Fruit fly (Drosophila melanogaster) whole organism, embryonic: Measurements from ENCODE around the gene CG45100.

Source experiments
- Awh ChIP-seq: fragments of 200-800 bp; sonication (Bioruptor generic); IDR thresholded peaks from 2 replicates; pipeline ENCODE4, ENCODE4 v1.3.6; 2022; ENCODE audit warnings: missing biosample characterization, missing genetic modification characterization
- Blimp-1 ChIP-seq: fragments of 200-800 bp; sonication (Bioruptor generic); optimal IDR thresholded peaks from 3 replicates; lab custom pipeline; 2018; ENCODE audit warnings: missing biosample characterization, missing genetic modification characterization, mild to moderate bottlenecking, moderate library complexity, missing genetic modification reagents
- CG10267 ChIP-seq: fragments of 200-800 bp; sonication (Bioruptor generic); optimal IDR thresholded peaks from 2 replicates; lab custom pipeline; 2018; ENCODE audit warnings: missing biosample characterization, mild to moderate bottlenecking, missing genetic modification characterization, moderate library complexity
- CG10431 ChIP-seq: fragments of 200-800 bp; sonication (Bioruptor generic); optimal IDR thresholded peaks from 3 replicates; lab custom pipeline; 2018; ENCODE audit warnings: missing biosample characterization, mild to moderate bottlenecking, missing genetic modification characterization
- CG10979 ChIP-seq: fragments of 200-800 bp; sonication (Bioruptor generic); optimal IDR thresholded peaks from 2 replicates; lab custom pipeline; 2018; ENCODE audit warnings: missing biosample characterization, mild to moderate bottlenecking, missing genetic modification characterization, moderate library complexity
- CG11247 ChIP-seq: fragments of 200-800 bp; sonication (Bioruptor generic); IDR thresholded peaks from 2 replicates; pipeline ENCODE4 v1.3.6; 2022; ENCODE audit warnings: missing biosample characterization, missing genetic modification characterization
- CG11723 ChIP-seq: fragments of 200-800 bp; sonication (Bioruptor generic); optimal IDR thresholded peaks from 2 replicates; lab custom pipeline; 2017; ENCODE audit warnings: missing biosample characterization, mild to moderate bottlenecking, missing genetic modification characterization
- CG13296 ChIP-seq: fragments of 200-800 bp; sonication (Bioruptor generic); optimal IDR thresholded peaks from 3 replicates; lab custom pipeline; 2018; ENCODE audit warnings: missing biosample characterization, mild to moderate bottlenecking, missing genetic modification characterization
- CG2120 ChIP-seq: fragments of 200-800 bp; sonication (Bioruptor generic); optimal IDR thresholded peaks from 3 replicates; lab custom pipeline; 2016; ENCODE audit warnings: missing biosample characterization, missing genetic modification characterization
- CG30020 ChIP-seq: fragments of 200-800 bp; optimal IDR thresholded peaks from 2 replicates; lab custom pipeline; 2019; ENCODE audit warnings: missing biosample characterization, mild to moderate bottlenecking, missing genetic modification characterization, moderate library complexity
- CG3065 ChIP-seq: fragments of 200-800 bp; sonication (Bioruptor generic); optimal IDR thresholded peaks from 2 replicates; lab custom pipeline; 2016; ENCODE audit warnings: missing biosample characterization, missing genetic modification characterization
- CG3407 ChIP-seq: fragments of 200-800 bp; sonication (Bioruptor generic); optimal IDR thresholded peaks from 2 replicates; lab custom pipeline; 2018; ENCODE audit warnings: missing biosample characterization, mild to moderate bottlenecking, missing genetic modification characterization
- CG34422 ChIP-seq: fragments of 200-800 bp; sonication (Bioruptor generic); IDR thresholded peaks from 3 replicates; pipeline ENCODE4 v1.3.6; 2022; ENCODE audit warnings: missing biosample characterization, missing genetic modification characterization
- CG4404 ChIP-seq: fragments of 200-800 bp; sonication (Bioruptor generic); IDR thresholded peaks from 2 replicates; pipeline ENCODE4 v1.3.6; 2022; ENCODE audit warnings: missing biosample characterization, missing genetic modification characterization
- CG6254 ChIP-seq: fragments of 200-800 bp; sonication (Bioruptor generic); optimal IDR thresholded peaks from 3 replicates; lab custom pipeline; 2017; ENCODE audit warnings: mild to moderate bottlenecking, missing biosample characterization, missing genetic modification reagents, missing genetic modification characterization
- CG6854 ChIP-seq: fragments of 200-800 bp; sonication (Bioruptor generic); optimal IDR thresholded peaks from 3 replicates; lab custom pipeline; 2017; ENCODE audit warnings: missing biosample characterization, mild to moderate bottlenecking, missing genetic modification characterization
- CG7963 ChIP-seq: fragments of 200-800 bp; sonication (Bioruptor generic); IDR thresholded peaks from 3 replicates; pipeline ENCODE4 v1.3.6; 2022; ENCODE audit warnings: missing biosample characterization, missing genetic modification characterization; ENCODE audit not compliant: partially characterized antibody
- CG9609 ChIP-seq: fragments of 200-800 bp; sonication (Bioruptor generic); optimal IDR thresholded peaks from 3 replicates; lab custom pipeline; 2016; ENCODE audit warnings: missing biosample characterization, missing genetic modification characterization
- CG9817 ChIP-seq: fragments of 200-800 bp; sonication (Bioruptor generic); optimal IDR thresholded peaks from 2 replicates; lab custom pipeline; 2018; ENCODE audit warnings: missing biosample characterization, mild to moderate bottlenecking, missing genetic modification characterization, moderate library complexity
- CG9932 ChIP-seq: fragments of 200-800 bp; sonication (Bioruptor generic); IDR thresholded peaks from 2 replicates; pipeline ENCODE4 v1.3.6; 2022; ENCODE audit warnings: missing biosample characterization, missing genetic modification characterization
- Camta ChIP-seq: fragments of 200-800 bp; sonication (Bioruptor generic); optimal IDR thresholded peaks from 2 replicates; lab custom pipeline; 2016; ENCODE audit warnings: missing biosample characterization, missing genetic modification characterization
- Doc3 ChIP-seq: fragments of 200-800 bp; sonication (Bioruptor generic); IDR thresholded peaks from 3 replicates; pipeline ENCODE4 v1.3.6; 2022; ENCODE audit warnings: missing biosample characterization, missing genetic modification characterization; ENCODE audit not compliant: partially characterized antibody
- Fer2 ChIP-seq: fragments of 200-800 bp; sonication (Bioruptor generic); optimal IDR thresholded peaks from 2 replicates; lab custom pipeline; 2018; ENCODE audit warnings: missing biosample characterization, mild to moderate bottlenecking, missing genetic modification characterization, moderate library complexity
- HmgD ChIP-seq: fragments of 200-800 bp; sonication (Bioruptor generic); optimal IDR thresholded peaks from 3 replicates; lab custom pipeline; 2016; ENCODE audit warnings: missing biosample characterization, missing genetic modification characterization
- Hr78 ChIP-seq, 2 experiments: fragments of 200-800 bp in 1 of 2; fragments of >200 bp in 1 of 2; sonication (Bioruptor generic) in 1 of 2; optimal IDR thresholded peaks; 2 replicates each; lab custom pipeline; 2017 to 2019; ENCODE audit warnings: missing biosample characterization in 2 of 2, missing genetic modification characterization in 2 of 2, mild to moderate bottlenecking in 1 of 2, moderate library complexity in 1 of 2
- Lhr ChIP-seq: fragments of 200-800 bp; sonication (Bioruptor generic); optimal IDR thresholded peaks from 3 replicates; lab custom pipeline; 2017; ENCODE audit warnings: mild to moderate bottlenecking, missing biosample characterization, missing genetic modification reagents, missing genetic modification characterization
- Lim3 ChIP-seq: fragments of 200-800 bp; sonication (Bioruptor generic); IDR thresholded peaks from 2 replicates; pipeline ENCODE4 v1.3.6; 2022; ENCODE audit warnings: missing biosample characterization, missing genetic modification characterization
- Neu2 ChIP-seq: fragments of 200-800 bp; sonication (Bioruptor generic); optimal IDR thresholded peaks from 3 replicates; lab custom pipeline; 2016; ENCODE audit warnings: missing biosample characterization, missing genetic modification characterization, borderline replicate concordance
- Scr ChIP-seq: fragments of 200-800 bp; sonication (Bioruptor generic); IDR thresholded peaks from 2 replicates; pipeline ENCODE4 v1.3.6; 2022; ENCODE audit warnings: missing biosample characterization, missing genetic modification characterization; ENCODE audit not compliant: partially characterized antibody
- Sox102F ChIP-seq: fragments of 200-800 bp; sonication (Bioruptor generic); optimal IDR thresholded peaks from 2 replicates; lab custom pipeline; 2018; ENCODE audit warnings: missing biosample characterization, mild to moderate bottlenecking, missing genetic modification characterization, moderate library complexity
- chinmo ChIP-seq: fragments of 200-800 bp; sonication (Bioruptor generic); IDR thresholded peaks from 4 replicates; pipeline ENCODE4 v1.3.6; 2022; ENCODE audit warnings: missing biosample characterization, missing genetic modification characterization; ENCODE audit not compliant: partially characterized antibody
- crc ChIP-seq: fragments of 200-800 bp; sonication (Bioruptor generic); optimal IDR thresholded peaks from 2 replicates; lab custom pipeline; 2016; ENCODE audit warnings: missing biosample characterization, missing genetic modification characterization
- dmrt99B ChIP-seq: fragments of 200-800 bp; sonication (Bioruptor generic); optimal IDR thresholded peaks from 2 replicates; lab custom pipeline; 2018; ENCODE audit warnings: missing biosample characterization, mild to moderate bottlenecking, missing genetic modification characterization, moderate library complexity
- ems ChIP-seq: fragments of 200-800 bp; sonication (Bioruptor generic); optimal IDR thresholded peaks from 3 replicates; lab custom pipeline; 2016; ENCODE audit warnings: missing biosample characterization, missing genetic modification characterization
- eve ChIP-seq, 2 experiments: fragments of >200 bp; optimal IDR thresholded peaks; 2 replicates each; lab custom pipeline; 2017; ENCODE audit warnings: missing biosample characterization in 2 of 2, missing genetic modification characterization in 2 of 2
- fu2 ChIP-seq: fragments of 200-800 bp; sonication (Bioruptor generic); optimal IDR thresholded peaks from 2 replicates; lab custom pipeline; 2016; ENCODE audit warnings: missing biosample characterization, missing genetic modification characterization
- gsb ChIP-seq: fragments of 200-800 bp; sonication (Bioruptor generic); IDR thresholded peaks from 2 replicates; pipeline ENCODE4 v1.3.6; 2022; ENCODE audit warnings: missing biosample characterization, missing genetic modification characterization
- ham ChIP-seq: fragments of 200-800 bp; sonication (Bioruptor generic); IDR thresholded peaks from 2 replicates; pipeline ENCODE4 v1.3.6; 2022; ENCODE audit warnings: missing biosample characterization, missing genetic modification characterization
- hth ChIP-seq: fragments of >200 bp; optimal IDR thresholded peaks from 2 replicates; lab custom pipeline; 2017; ENCODE audit warnings: inconsistent platforms
- jing ChIP-seq: fragments of 200-800 bp; sonication (Bioruptor generic); optimal IDR thresholded peaks from 2 replicates; lab custom pipeline; 2018; ENCODE audit warnings: missing biosample characterization, mild to moderate bottlenecking, missing genetic modification characterization
- luna ChIP-seq: fragments of 200-800 bp; sonication (Bioruptor generic); optimal IDR thresholded peaks from 2 replicates; lab custom pipeline; 2016; ENCODE audit warnings: missing biosample characterization, missing genetic modification characterization
- rib ChIP-seq: fragments of 200-800 bp; sonication (Bioruptor generic); IDR thresholded peaks from 2 replicates; pipeline ENCODE4 v1.3.6; 2022; ENCODE audit warnings: missing biosample characterization, missing genetic modification characterization
- scrt ChIP-seq: fragments of 200-800 bp; sonication (Bioruptor generic); optimal IDR thresholded peaks from 2 replicates; lab custom pipeline; 2018; ENCODE audit warnings: missing biosample characterization, mild to moderate bottlenecking, missing genetic modification characterization, moderate library complexity
- sisA ChIP-seq: fragments of 200-800 bp; sonication (Bioruptor generic); IDR thresholded peaks from 2 replicates; pipeline ENCODE4 v1.3.6; 2022; ENCODE audit warnings: missing biosample characterization, missing genetic modification characterization
- tap ChIP-seq: fragments of 200-800 bp; optimal IDR thresholded peaks from 3 replicates; lab custom pipeline; 2019; ENCODE audit warnings: missing biosample characterization, mild to moderate bottlenecking, missing genetic modification characterization, moderate library complexity
- tio ChIP-seq: fragments of 200-800 bp; sonication (Bioruptor generic); optimal IDR thresholded peaks from 2 replicates; lab custom pipeline; 2017; ENCODE audit warnings: missing biosample characterization, missing genetic modification characterization, inconsistent platforms
- toy ChIP-seq: fragments of 200-800 bp; sonication (Bioruptor generic); IDR thresholded peaks from 2 replicates; pipeline ENCODE4 v1.3.6; 2022; ENCODE audit warnings: missing biosample characterization, missing genetic modification characterization
- trh ChIP-seq: fragments of 200-800 bp; sonication (Bioruptor generic); optimal IDR thresholded peaks from 2 replicates; lab custom pipeline; 2016; ENCODE audit warnings: missing biosample characterization, missing genetic modification characterization
- vvl ChIP-seq: fragments of 200-800 bp; sonication (Bioruptor generic); IDR thresholded peaks from 2 replicates; pipeline ENCODE4 v1.3.6; 2022; ENCODE audit warnings: missing biosample characterization, missing genetic modification characterization

CG45100 gene

DNA sequence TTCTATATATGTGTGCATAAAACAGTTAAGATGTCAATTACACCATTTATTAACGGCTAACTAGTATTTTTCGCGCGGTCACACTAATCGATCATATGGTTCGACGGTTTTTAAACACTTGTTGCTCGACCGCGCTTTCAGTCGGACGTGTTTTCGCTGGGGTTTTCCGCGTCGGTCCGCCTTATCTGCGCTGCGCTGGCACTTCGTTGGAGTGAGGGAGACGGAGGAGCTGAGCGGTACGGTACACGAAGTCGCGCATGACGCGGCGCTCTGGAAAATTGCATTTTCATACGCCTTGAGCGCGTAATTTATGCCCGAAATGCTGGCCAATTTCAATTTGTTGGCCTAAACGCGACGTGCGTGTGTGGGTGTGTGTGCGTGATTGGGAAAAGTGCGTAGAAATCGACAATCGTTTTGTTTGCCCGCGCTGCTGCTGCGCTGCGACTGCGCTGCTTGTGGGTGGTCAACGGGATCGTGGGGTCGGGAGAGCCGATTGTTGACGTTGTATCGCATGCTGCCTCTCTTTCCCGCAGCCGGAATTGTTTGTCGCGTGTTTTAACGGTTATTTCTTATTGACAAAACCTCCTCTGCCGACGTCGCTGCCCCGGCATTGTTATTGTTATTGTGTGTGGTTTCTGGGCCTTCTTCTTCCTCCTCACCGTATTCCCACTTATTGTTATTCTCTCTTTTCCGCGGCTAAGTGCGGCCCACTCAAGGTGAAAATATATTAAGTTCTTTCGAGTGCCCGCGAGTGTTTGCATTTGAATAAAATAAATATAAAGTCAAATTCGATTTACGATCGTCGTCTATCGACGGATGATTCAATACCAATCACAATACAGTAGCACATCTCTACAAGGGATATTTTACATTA is 42.8 kb upstream of the CG45100 start, which contains the start of gene Itpr (continued):
- TF ChIP-seq ham (GFP tag; lab: Robert Waterston, UW) = no peak
- peak; percentile 7 for TF ChIP-seq CG10431 (GFP tag; lab: Kevin White, UChicago)
- TF ChIP-seq CG3407 (GFP tag; lab: Kevin White, UChicago) = no peak
- TF ChIP-seq CG6254 (GFP tag; lab: Kevin White, UChicago) = no peak
- no peak for TF ChIP-seq dmrt99B
- TF ChIP-seq Hr78 (GFP tag; optimal IDR thresholded peaks at IDR 0.05; lab: Kevin White, UChicago) = peak in 1 of 2 experiments; percentile 75
- TF ChIP-seq CG4404 = no peak
- TF ChIP-seq vvl (GFP tag; lab: Robert Waterston, UW) = peak; percentile 62
- no peak for TF ChIP-seq CG6854 (GFP tag; lab: Kevin White, UChicago)
- TF ChIP-seq Neu2 (GFP tag; lab: Kevin White, UChicago) = no peak
- no peak for TF ChIP-seq Lim3
- TF ChIP-seq ems (GFP tag; lab: Kevin White, UChicago) = no peak
- no peak for TF ChIP-seq eve (GFP tag; optimal IDR thresholded peaks at IDR 0.05; lab: Kevin White, UChicago)
- no peak for TF ChIP-seq CG11247 (GFP tag; lab: Robert Waterston, UW)
- peak; percentile 2 for TF ChIP-seq scrt (GFP tag; lab: Kevin White, UChicago)
- TF ChIP-seq toy (GFP tag; lab: Robert Waterston, UW) = no peak
- no peak for TF ChIP-seq jing (GFP tag; lab: Kevin White, UChicago)
- TF ChIP-seq Doc3 (GFP tag; lab: Robert Waterston, UW) = no peak
- TF ChIP-seq hth = no peak
- TF ChIP-seq tap (tag; lab: Kevin White, UChicago) = no peak
- no peak for TF ChIP-seq Scr (GFP tag; lab: Robert Waterston, UW)
- no peak for TF ChIP-seq crc (GFP tag; lab: Kevin White, UChicago)
- TF ChIP-seq CG30020 (tag; lab: Kevin White, UChicago) = no peak
- TF ChIP-seq CG10979 (tag; lab: Kevin White, UChicago) = no peak
- no peak for TF ChIP-seq CG10267 (tag; lab: Kevin White, UChicago)
- no peak for TF ChIP-seq HmgD (GFP tag; lab: Kevin White, UChicago)
- TF ChIP-seq Fer2 (tag; lab: Kevin White, UChicago) = no peak
- TF ChIP-seq CG11723 = no peak
- TF ChIP-seq Awh (GFP tag; lab: Robert Waterston, UW) = no peak
- TF ChIP-seq CG3065 (GFP tag; lab: Kevin White, UChicago) = no peak
- TF ChIP-seq rib = peak; percentile 68; the same call in 1 of the 2 replicates
- TF ChIP-seq CG9817 = no peak
- TF ChIP-seq CG2120 (GFP tag; lab: Kevin White, UChicago) = no peak
- TF ChIP-seq chinmo (GFP tag; lab: Robert Waterston, UW) = peak; percentile 92
- TF ChIP-seq Sox102F (GFP tag; lab: Kevin White, UChicago) = no peak
- no peak for TF ChIP-seq Blimp-1 (GFP tag; lab: Kevin White, UChicago)
- TF ChIP-seq CG9609 (GFP tag; lab: Kevin White, UChicago) = no peak
- no peak for TF ChIP-seq trh (GFP tag; lab: Kevin White, UChicago)
- peak; percentile 79; the same call in 2 of the 3 replicates for TF ChIP-seq CG34422 (GFP tag; lab: Robert Waterston, UW)
- no peak for TF ChIP-seq gsb (GFP tag; lab: Robert Waterston, UW)
- TF ChIP-seq tio (GFP tag; lab: Kevin White, UChicago) = no peak
- no peak for TF ChIP-seq Lhr (GFP tag; lab: Kevin White, UChicago)
- TF ChIP-seq fu2 = no peak
- 0 out of 2 replicates have a peak, but pooled peaks have one; percentile 16 for TF ChIP-seq CG9932 (GFP tag; lab: Robert Waterston, UW)
- TF ChIP-seq luna (GFP tag; lab: Kevin White, UChicago) = no peak
- no peak for TF ChIP-seq CG7963 (GFP tag; lab: Robert Waterston, UW)
- TF ChIP-seq Camta (GFP tag; lab: Kevin White, UChicago) = no peak
- no peak for TF ChIP-seq sisA
- TF ChIP-seq CG13296 (GFP tag; lab: Kevin White, UChicago) = no peak
